Fruit fly (Drosophila melanogaster) whole organism, embryonic: ENCODE data around the gene Sap30.

Experiments used
- Adf1 ChIP-seq: fragments of 200-800 bp; sonication (Bioruptor generic); IDR thresholded peaks from 2 replicates; pipeline ENCODE4 v1.3.6; 2022; ENCODE audit warnings: missing biosample characterization, missing genetic modification characterization
- Blimp-1 ChIP-seq: fragments of 200-800 bp; sonication (Bioruptor generic); optimal IDR thresholded peaks from 3 replicates; lab custom pipeline; 2018; ENCODE audit warnings: missing biosample characterization, missing genetic modification characterization, mild to moderate bottlenecking, moderate library complexity, missing genetic modification reagents
- Bteb2 ChIP-seq: fragments of 200-800 bp; sonication (Bioruptor generic); optimal IDR thresholded peaks from 2 replicates; lab custom pipeline; 2016; ENCODE audit warnings: missing biosample characterization, missing genetic modification characterization
- CG15269 ChIP-seq: fragments of 200-800 bp; sonication (Bioruptor generic); optimal IDR thresholded peaks from 2 replicates; lab custom pipeline; 2018; ENCODE audit warnings: missing biosample characterization, mild to moderate bottlenecking, missing genetic modification characterization, moderate library complexity
- CG15601 ChIP-seq: fragments of 200-800 bp; sonication (Bioruptor generic); optimal IDR thresholded peaks from 3 replicates; lab custom pipeline; 2019; ENCODE audit warnings: missing biosample characterization, mild to moderate bottlenecking, missing genetic modification characterization, moderate library complexity
- CG1603 ChIP-seq: fragments of 200-800 bp; sonication (Bioruptor generic); optimal IDR thresholded peaks from 2 replicates; lab custom pipeline; 2019; ENCODE audit warnings: missing biosample characterization, mild to moderate bottlenecking, missing genetic modification characterization, moderate library complexity
- CG1647 ChIP-seq: fragments of 200-800 bp; sonication (Bioruptor generic); optimal IDR thresholded peaks from 3 replicates; lab custom pipeline; 2016; ENCODE audit warnings: missing biosample characterization, missing genetic modification characterization
- CG17912 ChIP-seq: fragments of 200-800 bp; sonication (Bioruptor generic); optimal IDR thresholded peaks from 2 replicates; lab custom pipeline; 2018; ENCODE audit warnings: missing biosample characterization, mild to moderate bottlenecking, missing genetic modification characterization
- CG18262 ChIP-seq: fragments of 200-800 bp; optimal IDR thresholded peaks from 3 replicates; lab custom pipeline; 2019; ENCODE audit warnings: missing biosample characterization, mild to moderate bottlenecking, missing genetic modification characterization, moderate library complexity
- CG18599 ChIP-seq: fragments of 200-800 bp; sonication (Bioruptor generic); optimal IDR thresholded peaks from 3 replicates; lab custom pipeline; 2017; ENCODE audit warnings: missing biosample characterization, missing genetic modification characterization, mild to moderate bottlenecking, moderate library complexity, missing genetic modification reagents
- CG2202 ChIP-seq: fragments of 200-800 bp; sonication (Bioruptor generic); optimal IDR thresholded peaks from 2 replicates; lab custom pipeline; 2018; ENCODE audit warnings: missing biosample characterization, mild to moderate bottlenecking, missing genetic modification characterization
- CG32767 ChIP-seq: fragments of 200-800 bp; sonication (Bioruptor generic); IDR thresholded peaks from 2 replicates; pipeline ENCODE4 v1.3.6; 2022; ENCODE audit warnings: missing biosample characterization, missing genetic modification characterization
- CG34376 ChIP-seq: fragments of 200-800 bp; sonication (Bioruptor generic); optimal IDR thresholded peaks from 2 replicates; lab custom pipeline; 2018; ENCODE audit warnings: missing biosample characterization, mild to moderate bottlenecking, missing genetic modification characterization
- CG4424 ChIP-seq: fragments of 200-800 bp; sonication (Bioruptor generic); optimal IDR thresholded peaks from 3 replicates; lab custom pipeline; 2016; ENCODE audit warnings: missing biosample characterization, missing genetic modification characterization
- CG6689 ChIP-seq: fragments of 200-800 bp; sonication (Bioruptor generic); IDR thresholded peaks from 2 replicates; pipeline ENCODE4 v1.3.6; 2022; ENCODE audit warnings: missing biosample characterization, missing genetic modification characterization
- CG7271 ChIP-seq: fragments of 200-800 bp; sonication (Bioruptor generic); optimal IDR thresholded peaks from 2 replicates; lab custom pipeline; 2018; ENCODE audit warnings: missing biosample characterization, mild to moderate bottlenecking, missing genetic modification characterization, moderate library complexity
- CG7556 ChIP-seq: fragments of 200-800 bp; sonication (Bioruptor generic); optimal IDR thresholded peaks from 2 replicates; lab custom pipeline; 2017; ENCODE audit warnings: missing biosample characterization, mild to moderate bottlenecking, missing genetic modification characterization
- D ChIP-seq, 2 experiments: fragments of 200-800 bp in 1 of 2; fragments of >200 bp in 1 of 2; sonication (Bioruptor generic) in 1 of 2; optimal IDR thresholded peaks; 2 replicates in 1 of 2; 3 replicates in 1 of 2; lab custom pipeline; 2017; ENCODE audit warnings: mild to moderate bottlenecking in 1 of 2, missing biosample characterization in 1 of 2, missing genetic modification characterization in 1 of 2, missing genetic modification reagents in 1 of 2
- D19A ChIP-seq: fragments of 200-800 bp; optimal IDR thresholded peaks from 3 replicates; lab custom pipeline; 2019; ENCODE audit warnings: missing biosample characterization, mild to moderate bottlenecking, missing genetic modification characterization, moderate library complexity
- Dek ChIP-seq: fragments of 200-800 bp; sonication (Bioruptor generic); optimal IDR thresholded peaks from 3 replicates; lab custom pipeline; 2019; ENCODE audit warnings: missing biosample characterization, mild to moderate bottlenecking, missing genetic modification characterization, moderate library complexity
- Hr51 ChIP-seq, 2 experiments: fragments of 200-800 bp; sonication (Bioruptor generic); optimal IDR thresholded peaks; 2 replicates in 1 of 2; 3 replicates in 1 of 2; lab custom pipeline; 2016 to 2018; ENCODE audit warnings: missing biosample characterization in 2 of 2, missing genetic modification characterization in 2 of 2, mild to moderate bottlenecking in 1 of 2, moderate library complexity in 1 of 2
- Med ChIP-seq: fragments of 200-800 bp; sonication (Bioruptor generic); peaks from one replicate; lab custom pipeline; 2016; ENCODE audit warnings: missing biosample characterization, missing genetic modification characterization, mild to moderate bottlenecking, inconsistent platforms, moderate library complexity
- Meics ChIP-seq: fragments of 200-800 bp; sonication (Bioruptor generic); optimal IDR thresholded peaks from 2 replicates; lab custom pipeline; 2017; ENCODE audit warnings: missing biosample characterization, mild to moderate bottlenecking, missing genetic modification characterization
- NC2α ChIP-seq: fragments of 200-800 bp; sonication (Bioruptor generic); optimal IDR thresholded peaks from 2 replicates; lab custom pipeline; 2016; ENCODE audit warnings: missing biosample characterization, missing genetic modification characterization
- Neu2 ChIP-seq: fragments of 200-800 bp; sonication (Bioruptor generic); optimal IDR thresholded peaks from 3 replicates; lab custom pipeline; 2016; ENCODE audit warnings: missing biosample characterization, missing genetic modification characterization, borderline replicate concordance
- NfI ChIP-seq: fragments of 200-800 bp; sonication (Bioruptor generic); optimal IDR thresholded peaks from 3 replicates; lab custom pipeline; 2018; ENCODE audit warnings: missing biosample characterization, mild to moderate bottlenecking, missing genetic modification characterization, moderate library complexity
- Oli ChIP-seq: fragments of 200-800 bp; sonication (Bioruptor generic); optimal IDR thresholded peaks from 2 replicates; lab custom pipeline; 2018; ENCODE audit warnings: missing biosample characterization, mild to moderate bottlenecking, missing genetic modification characterization, moderate library complexity
- Poxn ChIP-seq: fragments of 200-800 bp; sonication (Bioruptor generic); IDR thresholded peaks from 2 replicates; pipeline ENCODE4 v1.3.6; 2022; ENCODE audit warnings: missing biosample characterization, missing genetic modification characterization
- Ravus ChIP-seq: fragments of 200-800 bp; sonication (Bioruptor generic); IDR thresholded peaks from 2 replicates; pipeline ENCODE4 v1.3.6; 2022; ENCODE audit warnings: missing biosample characterization, missing genetic modification characterization
- Trl ChIP-seq, 3 experiments: fragments of >200 bp in 2 of 3; fragments of 200-800 bp in 1 of 3; sonication (Bioruptor generic) in 1 of 3; optimal IDR thresholded peaks; 2 replicates in 1 of 3; 3 replicates in 2 of 3; lab custom pipeline; 2016 to 2017; ENCODE audit warnings: missing biosample characterization in 1 of 3, missing genetic modification characterization in 1 of 3
- aop ChIP-seq: fragments of 200-800 bp; sonication (Bioruptor generic); IDR thresholded peaks from 2 replicates; pipeline ENCODE4 v1.3.6; 2022; ENCODE audit warnings: missing biosample characterization, missing genetic modification characterization
- cas ChIP-seq: fragments of 200-800 bp; sonication (Bioruptor generic); IDR thresholded peaks from 2 replicates; pipeline ENCODE4 v1.3.6; 2022; ENCODE audit warnings: missing biosample characterization, missing genetic modification characterization
- dimm ChIP-seq: fragments of 200-800 bp; sonication (Bioruptor generic); IDR thresholded peaks from 2 replicates; pipeline ENCODE4 v1.3.6; 2022; ENCODE audit warnings: missing biosample characterization, missing genetic modification characterization
- dmrt99B ChIP-seq: fragments of 200-800 bp; sonication (Bioruptor generic); optimal IDR thresholded peaks from 2 replicates; lab custom pipeline; 2018; ENCODE audit warnings: missing biosample characterization, mild to moderate bottlenecking, missing genetic modification characterization, moderate library complexity
- ems ChIP-seq: fragments of 200-800 bp; sonication (Bioruptor generic); optimal IDR thresholded peaks from 3 replicates; lab custom pipeline; 2016; ENCODE audit warnings: missing biosample characterization, missing genetic modification characterization
- gcm ChIP-seq: fragments of 200-800 bp; sonication (Bioruptor generic); optimal IDR thresholded peaks from 2 replicates; lab custom pipeline; 2019; ENCODE audit warnings: missing biosample characterization, mild to moderate bottlenecking, missing genetic modification characterization, moderate library complexity
- hth ChIP-seq: fragments of >200 bp; optimal IDR thresholded peaks from 2 replicates; lab custom pipeline; 2017; ENCODE audit warnings: inconsistent platforms
- insv ChIP-seq, 2 experiments: fragments of 200-800 bp; sonication (Bioruptor generic); optimal IDR thresholded peaks; 3 replicates each; lab custom pipeline; 2016 to 2018; ENCODE audit warnings: missing biosample characterization in 2 of 2, missing genetic modification characterization in 2 of 2
- luna ChIP-seq: fragments of 200-800 bp; sonication (Bioruptor generic); optimal IDR thresholded peaks from 2 replicates; lab custom pipeline; 2016; ENCODE audit warnings: missing biosample characterization, missing genetic modification characterization
- nerfin-2 ChIP-seq: fragments of 200-800 bp; sonication (Bioruptor generic); IDR thresholded peaks from 2 replicates; pipeline ENCODE4 v1.3.6; 2022; ENCODE audit warnings: missing biosample characterization, missing genetic modification characterization; ENCODE audit not compliant: partially characterized antibody
- nmo ChIP-seq: fragments of 200-800 bp; sonication (Bioruptor generic); optimal IDR thresholded peaks from 2 replicates; lab custom pipeline; 2018; ENCODE audit warnings: missing biosample characterization, mild to moderate bottlenecking, missing genetic modification characterization, moderate library complexity
- pfk ChIP-seq: fragments of 200-800 bp; sonication (Bioruptor generic); optimal IDR thresholded peaks from 2 replicates; lab custom pipeline; 2018; ENCODE audit warnings: missing biosample characterization, mild to moderate bottlenecking, missing genetic modification characterization, moderate library complexity
- prd ChIP-seq, 3 experiments: fragments of >200 bp in 2 of 3; fragments of 200-800 bp in 1 of 3; sonication (Bioruptor generic) in 1 of 3; optimal IDR thresholded peaks in 2 of 3; IDR thresholded peaks in 1 of 3; 2 replicates in 2 of 3; 3 replicates in 1 of 3; pipeline versions ENCODE4 v1.3.6 to Lab custom; 2017 to 2022; ENCODE audit warnings: missing biosample characterization in 1 of 3, missing genetic modification characterization in 1 of 3
- pros ChIP-seq: fragments of 200-800 bp; sonication (Bioruptor generic); optimal IDR thresholded peaks from 3 replicates; lab custom pipeline; 2019; ENCODE audit warnings: missing biosample characterization, mild to moderate bottlenecking, missing genetic modification characterization, moderate library complexity
- sens ChIP-seq: fragments of 200-800 bp; sonication (Bioruptor generic); peaks from one replicate; lab custom pipeline; 2016; ENCODE audit warnings: missing biosample characterization, missing genetic modification characterization
- sima ChIP-seq: fragments of 200-800 bp; sonication (Bioruptor generic); optimal IDR thresholded peaks from 2 replicates; lab custom pipeline; 2016; ENCODE audit warnings: missing biosample characterization, missing genetic modification characterization
- sug ChIP-seq: fragments of 200-800 bp; optimal IDR thresholded peaks from 2 replicates; lab custom pipeline; 2019; ENCODE audit warnings: missing biosample characterization, mild to moderate bottlenecking, missing genetic modification characterization, moderate library complexity
- tna ChIP-seq: fragments of 200-800 bp; sonication (Bioruptor generic); IDR thresholded peaks from 2 replicates; pipeline ENCODE4 v1.3.6; 2022; ENCODE audit warnings: missing biosample characterization, missing genetic modification characterization; ENCODE audit not compliant: partially characterized antibody
- vvl ChIP-seq: fragments of 200-800 bp; sonication (Bioruptor generic); IDR thresholded peaks from 2 replicates; pipeline ENCODE4 v1.3.6; 2022; ENCODE audit warnings: missing biosample characterization, missing genetic modification characterization

The Sap30 gene

dm6 chrX:16768770-16769169 lies 18.3 kb upstream of the Sap30 start:
- TF ChIP-seq Blimp-1 (GFP tag; lab: Kevin White, UChicago) (peak; percentile 14), CG7556 (GFP tag; lab: Kevin White, UChicago) (no peak), Ravus (no peak), Med (peak; percentile 32), CG4424 (peak; percentile 5), nmo (peak; percentile 69), gcm (GFP tag; lab: Kevin White, UChicago) (no peak), sug (tag; lab: Kevin White, UChicago) (no peak), aop (GFP tag; lab: Robert Waterston, UW) (no peak), Dek (no peak), Neu2 (no peak), CG15601 (tag; lab: Kevin White, UChicago) (peak; percentile 52), Meics (GFP tag; lab: Kevin White, UChicago) (no peak), CG18599 (no peak), CG15269 (tag; lab: Kevin White, UChicago) (peak; percentile 27), D (optimal IDR thresholded peaks at IDR 0.05; lab: Kevin White, UChicago) (no peak), D (GFP tag; optimal IDR thresholded peaks at IDR 0.05; lab: Kevin White, UChicago) (no peak), insv (GFP tag; optimal IDR thresholded peaks at IDR 0.05; lab: Kevin White, UChicago) (no peak), ems (GFP tag; lab: Kevin White, UChicago) (no peak), prd (optimal IDR thresholded peaks at IDR 0.05; lab: Kevin White, UChicago) (no peak), prd (GFP tag; IDR thresholded peaks at IDR 0.05; lab: Robert Waterston, UW) (no peak), CG32767 (GFP tag; lab: Robert Waterston, UW) (no peak), CG18262 (tag; lab: Kevin White, UChicago) (peak; percentile 51), cas (GFP tag; lab: Robert Waterston, UW) (no peak), sima (GFP tag; lab: Kevin White, UChicago) (no peak), hth (no peak), CG6689 (no peak), D19A (tag; lab: Kevin White, UChicago) (peak; percentile 41), NfI (GFP tag; lab: Kevin White, UChicago) (no peak), tna (GFP tag; lab: Robert Waterston, UW) (no peak), nerfin-2 (GFP tag; lab: Robert Waterston, UW) (no peak), pros (GFP tag; lab: Kevin White, UChicago) (no peak), Adf1 (GFP tag; lab: Robert Waterston, UW) (no peak), Poxn (GFP tag; lab: Robert Waterston, UW) (no peak), NC2α (GFP tag; lab: Kevin White, UChicago) (no peak), CG7271 (no peak), sens (no peak), Trl (optimal IDR thresholded peaks at IDR 0.05; lab: Kevin White, UChicago) (no peak), Trl (GFP tag; optimal IDR thresholded peaks at IDR 0.05; lab: Kevin White, UChicago) (no peak), CG17912 (GFP tag; lab: Kevin White, UChicago) (no peak), Bteb2 (no peak), pfk (no peak), CG1603 (tag; lab: Kevin White, UChicago) (no peak), CG1647 (no peak), dimm (GFP tag; lab: Robert Waterston, UW) (no peak), vvl (GFP tag; lab: Robert Waterston, UW) (0 out of 2 replicates have a peak, but pooled peaks have one; percentile 11), dmrt99B (tag; lab: Kevin White, UChicago) (peak; percentile 63), Hr51 (GFP tag; optimal IDR thresholded peaks at IDR 0.05; lab: Kevin White, UChicago) (peak in 1 of 2 experiments; percentile 27), CG2202 (tag; lab: Kevin White, UChicago) (no peak), luna (GFP tag; lab: Kevin White, UChicago) (no peak), Oli (tag; lab: Kevin White, UChicago) (peak; percentile 37), CG34376 (GFP tag; lab: Kevin White, UChicago) (no peak)
